Worm (Caenorhabditis elegans) whole organism, L2 larva: ENCODE data around the gene Y50D4A.4.

Experiments used
- C34F6.9 ChIP-seq: fragments of 150-350 bp; optimal IDR thresholded peaks from 2 replicates; lab custom pipeline; 2014; ENCODE audit warnings: missing biosample characterization, missing genetic modification characterization
- F13H6.1 ChIP-seq: sonication (generic microtip); optimal IDR thresholded peaks from 2 replicates; lab custom pipeline; 2016; ENCODE audit warnings: missing genetic modification characterization, missing compliant biosample characterization
- R02D3.7 ChIP-seq: fragments of 150-350 bp; optimal IDR thresholded peaks from 2 replicates; lab custom pipeline; 2014; ENCODE audit warnings: missing biosample characterization, missing genetic modification characterization
- Y55F3AM.14 ChIP-seq: fragments of 200-800 bp; sonication (Bioruptor generic); optimal IDR thresholded peaks from 2 replicates; lab custom pipeline; 2018; ENCODE audit warnings: mild to moderate bottlenecking, missing genetic modification characterization, missing compliant biosample characterization
- alr-1 ChIP-seq: fragments of 150-350 bp; optimal IDR thresholded peaks from 2 replicates; lab custom pipeline; 2014; ENCODE audit warnings: missing biosample characterization, missing genetic modification characterization
- aly-2 ChIP-seq: fragments of 150-350 bp; optimal IDR thresholded peaks from 2 replicates; lab custom pipeline; 2014; ENCODE audit warnings: missing biosample characterization, missing genetic modification characterization
- blmp-1 ChIP-seq: sonication (generic microtip); optimal IDR thresholded peaks from 2 replicates; lab custom pipeline; 2017; ENCODE audit warnings: missing genetic modification characterization, mild to moderate bottlenecking, missing compliant biosample characterization, antibody characterized with exemption, moderate library complexity; ENCODE audit not compliant: insufficient read depth
- ceh-16 ChIP-seq: fragments of 150-350 bp; optimal IDR thresholded peaks from 2 replicates; lab custom pipeline; 2014; ENCODE audit warnings: missing biosample characterization, missing genetic modification characterization
- crh-2 ChIP-seq: sonication (generic microtip); optimal IDR thresholded peaks from 2 replicates; lab custom pipeline; 2017; ENCODE audit warnings: missing biosample characterization, missing genetic modification characterization
- dmd-4 ChIP-seq: sonication (generic microtip); optimal IDR thresholded peaks from 2 replicates; lab custom pipeline; 2017; ENCODE audit warnings: missing biosample characterization, missing genetic modification characterization
- elt-1 ChIP-seq: fragments of 150-350 bp; optimal IDR thresholded peaks from 2 replicates; lab custom pipeline; 2014; ENCODE audit warnings: missing biosample characterization, missing genetic modification characterization
- elt-3 ChIP-seq: sonication (generic microtip); optimal IDR thresholded peaks from 2 replicates; lab custom pipeline; 2017; ENCODE audit warnings: missing biosample characterization, missing genetic modification characterization
- fos-1 ChIP-seq: fragments of 150-350 bp; optimal IDR thresholded peaks from 2 replicates; lab custom pipeline; 2014; ENCODE audit warnings: missing biosample characterization, missing genetic modification characterization
- gmeb-1 ChIP-seq: fragments of 150-350 bp; optimal IDR thresholded peaks from 2 replicates; lab custom pipeline; 2014; ENCODE audit warnings: missing biosample characterization, missing genetic modification characterization
- lsy-2 ChIP-seq, 2 experiments: fragments of 150-350 bp in 1 of 2; sonication (generic microtip) in 1 of 2; optimal IDR thresholded peaks; 2 replicates each; lab custom pipeline; 2014 to 2017; ENCODE audit warnings: missing biosample characterization in 2 of 2, missing genetic modification characterization in 2 of 2
- mab-5 ChIP-seq: fragments of 150-350 bp; optimal IDR thresholded peaks from 2 replicates; lab custom pipeline; 2014; ENCODE audit warnings: missing biosample characterization, missing genetic modification characterization
- mbf-1 ChIP-seq: sonication (generic microtip); optimal IDR thresholded peaks from 2 replicates; lab custom pipeline; 2017; ENCODE audit warnings: missing biosample characterization, missing genetic modification characterization
- nhr-12 ChIP-seq: fragments of 150-350 bp; optimal IDR thresholded peaks from 2 replicates; lab custom pipeline; 2014; ENCODE audit warnings: missing biosample characterization, missing genetic modification characterization
- nhr-129 ChIP-seq: fragments of 150-350 bp; optimal IDR thresholded peaks from 2 replicates; lab custom pipeline; 2014; ENCODE audit warnings: missing biosample characterization, missing genetic modification characterization
- nhr-23 ChIP-seq: fragments of 150-350 bp; optimal IDR thresholded peaks from 2 replicates; lab custom pipeline; 2014; ENCODE audit warnings: missing biosample characterization, missing genetic modification reagents, missing genetic modification characterization
- nhr-6 ChIP-seq: fragments of 150-350 bp; optimal IDR thresholded peaks from 2 replicates; lab custom pipeline; 2014; ENCODE audit warnings: missing biosample characterization, missing genetic modification characterization
- sem-4 ChIP-seq: fragments of 150-350 bp; optimal IDR thresholded peaks from 2 replicates; lab custom pipeline; 2014; ENCODE audit warnings: missing biosample characterization, missing genetic modification reagents, missing genetic modification characterization
- sma-3 ChIP-seq: sonication (generic microtip); optimal IDR thresholded peaks from 2 replicates; lab custom pipeline; 2016; ENCODE audit warnings: missing genetic modification reagents, missing genetic modification characterization, missing compliant biosample characterization
- sma-9 ChIP-seq, 2 experiments: fragments of 150-350 bp in 1 of 2; sonication (generic microtip) in 1 of 2; optimal IDR thresholded peaks; 2 replicates each; lab custom pipeline; 2014 to 2016; ENCODE audit warnings: missing genetic modification characterization in 2 of 2, mild to moderate bottlenecking in 1 of 2, missing biosample characterization in 1 of 2, missing compliant biosample characterization in 1 of 2, missing genetic modification reagents in 1 of 2, moderate library complexity in 1 of 2
- snpc-4 ChIP-seq: fragments of 150-350 bp; optimal IDR thresholded peaks from 2 replicates; lab custom pipeline; 2014; ENCODE audit warnings: missing biosample characterization, missing genetic modification characterization
- unc-39 ChIP-seq: fragments of 150-350 bp; optimal IDR thresholded peaks from 2 replicates; lab custom pipeline; 2014; ENCODE audit warnings: missing biosample characterization, missing genetic modification characterization
- unc-55 ChIP-seq: fragments of 150-350 bp; sonication (generic microtip); optimal IDR thresholded peaks from 3 replicates; lab custom pipeline; 2014; ENCODE audit warnings: missing biosample characterization, missing genetic modification reagents, missing genetic modification characterization
- unc-62 ChIP-seq: fragments of 150-350 bp; optimal IDR thresholded peaks from 2 replicates; lab custom pipeline; 2014; ENCODE audit warnings: missing biosample characterization, missing genetic modification reagents, missing genetic modification characterization
- zag-1 ChIP-seq: fragments of 150-350 bp; optimal IDR thresholded peaks from 2 replicates; lab custom pipeline; 2014; ENCODE audit warnings: missing biosample characterization, missing genetic modification characterization
- ztf-1 ChIP-seq: fragments of 200-800 bp; sonication (Bioruptor generic); conservative IDR thresholded peaks from 2 replicates; pipeline ENCODE4 v1.3.6; 2022; ENCODE audit warnings: missing genetic modification characterization, missing compliant biosample characterization
- ztf-11 ChIP-seq: sonication (generic microtip); optimal IDR thresholded peaks from 2 replicates; lab custom pipeline; 2017; ENCODE audit warnings: missing biosample characterization, missing genetic modification characterization
- ztf-4 ChIP-seq: fragments of 150-350 bp; optimal IDR thresholded peaks from 2 replicates; lab custom pipeline; 2014; ENCODE audit warnings: missing biosample characterization, missing genetic modification characterization

Gene Y50D4A.4

DNA sequence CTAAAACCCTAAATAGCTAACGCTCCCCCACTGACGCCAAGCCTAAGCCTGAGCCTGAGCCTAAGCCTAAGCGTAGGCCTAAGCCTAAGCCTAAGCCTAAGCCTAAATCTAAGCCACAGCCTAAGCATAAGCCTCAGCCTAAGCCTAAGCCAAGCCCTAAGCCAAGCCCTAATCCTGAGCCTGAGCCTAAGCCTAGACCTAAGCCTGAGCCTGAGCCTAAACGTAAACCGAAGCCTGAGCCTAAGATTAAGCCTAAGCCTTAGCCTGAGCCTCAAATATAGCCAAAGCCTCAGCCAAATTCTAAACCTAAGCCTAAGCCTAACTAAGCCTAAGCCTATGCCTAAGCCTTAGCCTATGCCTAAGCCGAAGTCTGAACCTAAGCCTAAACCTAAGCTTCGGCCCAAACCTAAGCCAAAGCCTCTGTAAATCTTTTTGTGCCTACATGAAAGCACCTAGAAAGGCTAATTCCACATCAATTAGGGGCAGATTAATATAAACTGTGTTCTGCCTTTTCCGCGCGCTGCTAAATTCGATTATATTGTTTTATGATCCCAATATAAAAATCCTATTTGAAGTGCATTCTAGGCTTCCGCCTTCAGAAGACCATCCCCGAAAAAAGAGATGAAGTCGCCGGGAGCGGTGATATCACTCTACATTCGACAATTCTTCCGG is 30.7 kb downstream of the Y50D4A.4 start, which contains the start of gene ptr-16:
Gene ptr-16 (plus strand): TSS at position 622 of the 672 bp plus-strand sequence.
- TF ChIP-seq snpc-4 (tag; lab: Kevin White, UChicago) = no peak
- no peak for TF ChIP-seq R02D3.7
- no peak for TF ChIP-seq crh-2 (tag; lab: Kevin White, UChicago)
- TF ChIP-seq sma-3 (GFP tag; lab: Kevin White, UChicago) = no peak
- no peak for TF ChIP-seq ztf-4 (tag; lab: Kevin White, UChicago)
- no peak for TF ChIP-seq unc-55 (GFP tag; lab: Kevin White, UChicago)
- TF ChIP-seq mbf-1 (tag; lab: Kevin White, UChicago) = no peak
- TF ChIP-seq nhr-12 (tag; lab: Kevin White, UChicago) = no peak
- no peak for TF ChIP-seq sma-9 (GFP tag; optimal IDR thresholded peaks at IDR 0.05; lab: Kevin White, UChicago)
- TF ChIP-seq sma-9 (tag; optimal IDR thresholded peaks at IDR 0.05; lab: Kevin White, UChicago) = no peak
- no peak for TF ChIP-seq blmp-1 (tag; lab: Kevin White, UChicago)
- TF ChIP-seq nhr-23 (tag; lab: Kevin White, UChicago) = no peak

ce11 chrV:1164196-1164691 is 31.7 kb downstream of the Y50D4A.4 start, which contains the start of gene T21H3.5:
Gene T21H3.5 (minus strand): TSS chrV:1164293.
- TF ChIP-seq lsy-2 (tag; optimal IDR thresholded peaks at IDR 0.05; lab: Kevin White, UChicago) (no peak), alr-1 (tag; lab: Kevin White, UChicago) (no peak), ceh-16 (tag; lab: Kevin White, UChicago) (no peak), dmd-4 (tag; lab: Kevin White, UChicago) (no peak), nhr-12 (tag; lab: Kevin White, UChicago) (no peak), nhr-6 (tag; lab: Kevin White, UChicago) (no peak), ztf-11 (tag; lab: Kevin White, UChicago) (no peak), elt-1 (tag; lab: Kevin White, UChicago) (no peak), gmeb-1 (tag; lab: Kevin White, UChicago) (no peak), ztf-1 (GFP tag; lab: Robert Waterston, UW) (no peak), crh-2 (tag; lab: Kevin White, UChicago) (no peak), aly-2 (tag; lab: Kevin White, UChicago) (no peak), unc-62 (GFP tag; lab: Kevin White, UChicago) (no peak)

ce11 chrV:1160716-1161115 is 35.2 kb downstream of the Y50D4A.4 start:
- TF ChIP-seq ztf-11 (tag; lab: Kevin White, UChicago) (no peak), R02D3.7 (no peak), fos-1 (no peak), F13H6.1 (tag; lab: Kevin White, UChicago) (no peak), ceh-16 (tag; lab: Kevin White, UChicago) (no peak), unc-55 (GFP tag; lab: Kevin White, UChicago) (no peak), elt-3 (tag; lab: Kevin White, UChicago) (no peak), mab-5 (tag; lab: Kevin White, UChicago) (no peak), sem-4 (tag; lab: Kevin White, UChicago) (no peak), ztf-1 (GFP tag; lab: Robert Waterston, UW) (no peak), zag-1 (tag; lab: Kevin White, UChicago) (no peak), nhr-12 (tag; lab: Kevin White, UChicago) (no peak), unc-39 (tag; lab: Kevin White, UChicago) (no peak), nhr-6 (tag; lab: Kevin White, UChicago) (no peak), snpc-4 (tag; lab: Kevin White, UChicago) (no peak)

DNA sequence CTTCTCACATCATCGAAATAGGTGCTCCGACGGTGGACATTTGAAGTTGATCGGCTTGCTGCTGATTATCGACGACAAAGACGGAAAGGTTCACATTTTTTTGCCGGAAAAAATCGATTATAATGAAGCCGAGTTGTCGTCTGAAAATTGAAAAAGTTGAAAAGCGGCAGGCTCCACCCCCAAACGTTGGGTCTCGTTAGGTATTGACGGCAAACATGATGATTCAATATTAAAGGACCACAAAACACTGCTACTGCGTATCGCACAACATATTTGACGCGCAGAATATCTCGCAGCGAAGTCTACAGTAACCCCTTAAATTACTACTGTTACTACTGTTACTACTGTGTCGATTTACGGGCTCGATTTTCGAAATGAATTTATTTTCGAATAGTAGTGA is 37.7 kb downstream of the Y50D4A.4 start:
- no peak for TF ChIP-seq elt-1 (tag; lab: Kevin White, UChicago)
- no peak for TF ChIP-seq C34F6.9 (tag; lab: Kevin White, UChicago)
- TF ChIP-seq Y55F3AM.14 = peak; percentile 79
- TF ChIP-seq sem-4 (tag; lab: Kevin White, UChicago) = no peak
- TF ChIP-seq nhr-129 (tag; lab: Kevin White, UChicago) = peak; percentile 3
- TF ChIP-seq fos-1 = no peak
- TF ChIP-seq lsy-2 (tag; optimal IDR thresholded peaks at IDR 0.05; lab: Kevin White, UChicago) = peak; percentile 14 to 27
- TF ChIP-seq ztf-11 (tag; lab: Kevin White, UChicago) = no peak
